Worm (Caenorhabditis elegans) whole organism, L3 larva: ENCODE measurements around the gene lag-2.
A peak's percentile ranks its signal among the peaks of the same experiment; 100 is the strongest.

Experiments used
- ZK546.5 ChIP-seq: sonication (generic microtip); optimal IDR thresholded peaks from 2 replicates; lab custom pipeline; 2017; ENCODE audit warnings: missing biosample characterization, missing genetic modification characterization
- aly-2 ChIP-seq: fragments of 150-350 bp; optimal IDR thresholded peaks from 2 replicates; lab custom pipeline; 2014; ENCODE audit warnings: missing biosample characterization, missing genetic modification characterization
- ama-1 ChIP-seq: fragments of 150-350 bp; optimal IDR thresholded peaks from 2 replicates; lab custom pipeline; 2018
- ceh-16 ChIP-seq: sonication (generic microtip); optimal IDR thresholded peaks from 2 replicates; lab custom pipeline; 2017; ENCODE audit warnings: missing biosample characterization, missing genetic modification characterization
- ceh-28 ChIP-seq: fragments of 150-350 bp; optimal IDR thresholded peaks from 2 replicates; lab custom pipeline; 2014; ENCODE audit warnings: missing biosample characterization, missing genetic modification reagents, missing genetic modification characterization
- ceh-82 ChIP-seq: fragments of 150-350 bp; optimal IDR thresholded peaks from 2 replicates; lab custom pipeline; 2014; ENCODE audit warnings: missing biosample characterization, missing genetic modification characterization
- ceh-9 ChIP-seq: sonication (generic microtip); optimal IDR thresholded peaks from 2 replicates; lab custom pipeline; 2018; ENCODE audit warnings: missing biosample characterization, missing genetic modification characterization
- daf-12 ChIP-seq: fragments of 150-350 bp; optimal IDR thresholded peaks from 2 replicates; lab custom pipeline; 2014; ENCODE audit warnings: missing biosample characterization, missing genetic modification reagents, missing genetic modification characterization
- egl-27 ChIP-seq: sonication (generic microtip); optimal IDR thresholded peaks from 4 replicates; lab custom pipeline; 2017; ENCODE audit warnings: missing biosample characterization, missing genetic modification reagents, missing genetic modification characterization
- egl-5 ChIP-seq: fragments of 150-350 bp; optimal IDR thresholded peaks from 2 replicates; lab custom pipeline; 2017; ENCODE audit warnings: missing biosample characterization, missing genetic modification reagents, missing genetic modification characterization, inconsistent platforms
- elt-1 ChIP-seq: fragments of 150-350 bp; optimal IDR thresholded peaks from 2 replicates; lab custom pipeline; 2014; ENCODE audit warnings: missing biosample characterization, missing genetic modification characterization
- elt-2 ChIP-seq: sonication (generic microtip); optimal IDR thresholded peaks from 2 replicates; lab custom pipeline; 2016; ENCODE audit warnings: missing genetic modification reagents, mild to moderate bottlenecking, missing genetic modification characterization, missing compliant biosample characterization
- elt-3 ChIP-seq, 3 experiments: fragments of 150-350 bp in 1 of 3; sonication (generic microtip) in 2 of 3; optimal IDR thresholded peaks; 2 replicates in 2 of 3; 4 replicates in 1 of 3; lab custom pipeline; 2014 to 2017; ENCODE audit warnings: missing biosample characterization in 3 of 3, missing genetic modification characterization in 3 of 3
- eor-1 ChIP-seq, 2 experiments: fragments of 150-350 bp; optimal IDR thresholded peaks; 2 replicates each; lab custom pipeline; 2014 to 2018; ENCODE audit warnings: missing biosample characterization in 2 of 2, missing genetic modification characterization in 2 of 2
- fkh-10 ChIP-seq: sonication (generic microtip); optimal IDR thresholded peaks from 2 replicates; lab custom pipeline; 2017; ENCODE audit warnings: missing biosample characterization, missing genetic modification reagents, missing genetic modification characterization
- fkh-2 ChIP-seq: fragments of 150-350 bp; optimal IDR thresholded peaks from 2 replicates; lab custom pipeline; 2014; ENCODE audit warnings: missing biosample characterization, missing genetic modification reagents, missing genetic modification characterization
- fos-1 ChIP-seq: fragments of 150-350 bp; optimal IDR thresholded peaks from 2 replicates; lab custom pipeline; 2014; ENCODE audit warnings: missing biosample characterization, missing genetic modification characterization
- hmg-11 ChIP-seq: sonication (generic microtip); optimal IDR thresholded peaks from 2 replicates; lab custom pipeline; 2016; ENCODE audit warnings: missing genetic modification characterization, missing compliant biosample characterization
- jun-1 ChIP-seq: fragments of 150-350 bp; optimal IDR thresholded peaks from 2 replicates; lab custom pipeline; 2014; ENCODE audit warnings: missing biosample characterization, missing genetic modification reagents, missing genetic modification characterization
- lin-15B ChIP-seq: fragments of 150-350 bp; optimal IDR thresholded peaks from 2 replicates; lab custom pipeline; 2014; ENCODE audit warnings: missing biosample characterization, missing genetic modification characterization
- lin-39 ChIP-seq: fragments of 150-350 bp; optimal IDR thresholded peaks from 2 replicates; lab custom pipeline; 2018; ENCODE audit warnings: missing biosample characterization, missing genetic modification reagents, missing genetic modification characterization
- lsy-12 ChIP-seq: sonication (generic microtip); optimal IDR thresholded peaks from 2 replicates; lab custom pipeline; 2016; ENCODE audit warnings: mild to moderate bottlenecking, missing genetic modification characterization, missing compliant biosample characterization
- mdl-1 ChIP-seq: fragments of 150-350 bp; optimal IDR thresholded peaks from 2 replicates; lab custom pipeline; 2014; ENCODE audit warnings: missing biosample characterization, missing genetic modification characterization
- mml-1 ChIP-seq: fragments of 150-350 bp; sonication (generic microtip); optimal IDR thresholded peaks from 3 replicates; lab custom pipeline; 2014; ENCODE audit warnings: missing biosample characterization, missing genetic modification characterization
- nfya-1 ChIP-seq: sonication (generic microtip); optimal IDR thresholded peaks from 2 replicates; lab custom pipeline; 2017; ENCODE audit warnings: missing genetic modification characterization, mild to moderate bottlenecking, missing compliant biosample characterization, antibody characterized with exemption, moderate library complexity; ENCODE audit not compliant: insufficient read depth
- nhr-11 ChIP-seq: fragments of 150-350 bp; optimal IDR thresholded peaks from 2 replicates; lab custom pipeline; 2014; ENCODE audit warnings: missing biosample characterization, missing genetic modification characterization
- nhr-12 ChIP-seq: fragments of 150-350 bp; optimal IDR thresholded peaks from 2 replicates; lab custom pipeline; 2014; ENCODE audit warnings: missing biosample characterization, missing genetic modification characterization
- nhr-23 ChIP-seq: fragments of 150-350 bp; optimal IDR thresholded peaks from 2 replicates; lab custom pipeline; 2014; ENCODE audit warnings: missing biosample characterization, missing genetic modification reagents, missing genetic modification characterization
- nhr-237 ChIP-seq: fragments of 150-350 bp; optimal IDR thresholded peaks from 2 replicates; lab custom pipeline; 2014; ENCODE audit warnings: missing biosample characterization, missing genetic modification characterization
- nhr-25 ChIP-seq: sonication (generic microtip); optimal IDR thresholded peaks from 2 replicates; lab custom pipeline; 2017; ENCODE audit warnings: missing biosample characterization, missing genetic modification characterization
- nhr-28 ChIP-seq: fragments of 150-350 bp; optimal IDR thresholded peaks from 2 replicates; lab custom pipeline; 2014; ENCODE audit warnings: missing biosample characterization, missing genetic modification characterization
- nhr-43 ChIP-seq: sonication (generic microtip); optimal IDR thresholded peaks from 2 replicates; lab custom pipeline; 2016; ENCODE audit warnings: mild to moderate bottlenecking, missing genetic modification characterization, missing compliant biosample characterization; ENCODE audit not compliant: poor library complexity, severe bottlenecking
- nhr-67 ChIP-seq: fragments of 150-350 bp; optimal IDR thresholded peaks from 2 replicates; lab custom pipeline; 2014; ENCODE audit warnings: missing biosample characterization, missing genetic modification characterization
- nhr-76 ChIP-seq: fragments of 150-350 bp; sonication (generic microtip); optimal IDR thresholded peaks from 5 replicates; lab custom pipeline; 2014; ENCODE audit warnings: missing biosample characterization, missing genetic modification characterization
- nhr-77 ChIP-seq: fragments of 150-350 bp; optimal IDR thresholded peaks from 2 replicates; lab custom pipeline; 2014; ENCODE audit warnings: missing biosample characterization, missing genetic modification characterization
- pha-4 ChIP-seq: fragments of 150-350 bp; optimal IDR thresholded peaks from 2 replicates; lab custom pipeline; 2014; ENCODE audit warnings: missing biosample characterization, missing genetic modification reagents, missing genetic modification characterization
- pqm-1 ChIP-seq: fragments of 150-350 bp; optimal IDR thresholded peaks from 2 replicates; lab custom pipeline; 2017; ENCODE audit warnings: missing biosample characterization, missing genetic modification characterization, inconsistent platforms
- sea-2 ChIP-seq: fragments of 150-350 bp; sonication (generic microtip); optimal IDR thresholded peaks from 4 replicates; lab custom pipeline; 2014; ENCODE audit warnings: missing biosample characterization, missing genetic modification reagents, missing genetic modification characterization
- skn-1 ChIP-seq: fragments of 150-350 bp; optimal IDR thresholded peaks from 2 replicates; lab custom pipeline; 2014; ENCODE audit warnings: missing biosample characterization, missing genetic modification characterization
- snpc-4 ChIP-seq: fragments of 150-350 bp; optimal IDR thresholded peaks from 2 replicates; lab custom pipeline; 2014; ENCODE audit warnings: missing biosample characterization, missing genetic modification characterization
- tbx-2 ChIP-seq: sonication (generic microtip); optimal IDR thresholded peaks from 2 replicates; lab custom pipeline; 2016; ENCODE audit warnings: mild to moderate bottlenecking, missing genetic modification characterization, missing compliant biosample characterization
- unc-39 ChIP-seq: sonication (generic microtip); optimal IDR thresholded peaks from 4 replicates; lab custom pipeline; 2017; ENCODE audit warnings: missing biosample characterization, missing genetic modification characterization
- unc-62 ChIP-seq: fragments of 150-350 bp; sonication (generic microtip); optimal IDR thresholded peaks from 4 replicates; lab custom pipeline; 2014; ENCODE audit warnings: missing biosample characterization, missing genetic modification reagents, missing genetic modification characterization
- zag-1 ChIP-seq: fragments of 150-350 bp; optimal IDR thresholded peaks from 2 replicates; lab custom pipeline; 2014; ENCODE audit warnings: missing biosample characterization, missing genetic modification characterization
- ztf-11 ChIP-seq: fragments of 150-350 bp; optimal IDR thresholded peaks from 2 replicates; lab custom pipeline; 2014; ENCODE audit warnings: missing biosample characterization, missing genetic modification characterization
- ztf-4 ChIP-seq: fragments of 150-350 bp; optimal IDR thresholded peaks from 2 replicates; lab custom pipeline; 2014; ENCODE audit warnings: missing biosample characterization, missing genetic modification characterization

lag-2 gene

DNA sequence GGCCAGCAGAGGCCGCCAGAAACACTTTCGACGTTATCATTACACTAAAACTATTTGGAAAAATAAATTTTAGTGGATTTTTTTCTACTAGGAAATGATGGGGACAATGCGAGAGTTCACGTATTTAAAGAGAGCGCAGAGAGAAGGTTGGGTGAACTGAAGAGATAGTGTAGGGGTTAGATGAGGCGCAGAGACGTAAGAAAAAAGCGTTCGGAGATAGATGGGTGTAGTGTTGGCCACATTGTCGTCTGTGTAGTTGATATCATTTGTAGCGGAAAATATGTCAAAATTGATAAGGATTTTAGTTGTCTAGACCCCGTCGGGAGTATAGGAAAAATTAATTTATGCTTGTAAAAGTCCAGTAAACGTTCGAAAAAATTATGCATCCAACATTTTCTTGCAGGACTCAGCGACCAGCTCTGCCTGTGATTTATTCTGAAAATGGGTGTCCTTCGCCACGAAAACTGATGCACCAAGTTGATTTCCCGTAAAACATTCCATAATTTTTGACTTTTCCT, 5.0 kb downstream of the lag-2 start, which contains the start of the genes Y73C8B.3 and Y73C8B.9:
TSS of gene Y73C8B.3 (minus strand) at position 147 of the 518 bp plus-strand sequence.
TSS of gene Y73C8B.9 (plus strand) at position 468 of the 518 bp plus-strand sequence.
- TF ChIP-seq ama-1: no peak
- no peak for TF ChIP-seq unc-62
- TF ChIP-seq egl-27: no peak
- TF ChIP-seq pqm-1 (tag; lab: Kevin White, UChicago): peak; percentile 93
- peak; percentile 12 for TF ChIP-seq ceh-28 (tag; lab: Kevin White, UChicago)
- no peak for TF ChIP-seq eor-1 (tag; optimal IDR thresholded peaks at IDR 0.05; lab: Kevin White, UChicago)
- no peak for TF ChIP-seq nhr-77 (tag; lab: Kevin White, UChicago)
- TF ChIP-seq mml-1 (tag; lab: Kevin White, UChicago): no peak
- no peak for TF ChIP-seq jun-1
- TF ChIP-seq nhr-28: no peak
- no peak for TF ChIP-seq nhr-237 (tag; lab: Kevin White, UChicago)
- TF ChIP-seq fkh-2 (tag; lab: Kevin White, UChicago): no peak
- TF ChIP-seq nhr-23 (tag; lab: Kevin White, UChicago): peak; percentile 58
- TF ChIP-seq ceh-9 (tag; lab: Kevin White, UChicago): no peak
- TF ChIP-seq lin-15B (tag; lab: Kevin White, UChicago): no peak
- no peak for TF ChIP-seq aly-2 (tag; lab: Kevin White, UChicago)
- peak; percentile 8 for TF ChIP-seq nfya-1 (tag; lab: Kevin White, UChicago)
- TF ChIP-seq egl-5: no peak
- TF ChIP-seq nhr-67: no peak
- TF ChIP-seq nhr-43: no peak
- no peak for TF ChIP-seq lsy-12 (tag; lab: Kevin White, UChicago)
- no peak for TF ChIP-seq nhr-11 (tag; lab: Kevin White, UChicago)
- no peak for TF ChIP-seq lin-39 (tag; lab: Kevin White, UChicago)
- TF ChIP-seq nhr-25 (tag; lab: Kevin White, UChicago): no peak
- no peak for TF ChIP-seq fos-1 (tag; lab: Kevin White, UChicago)
- no peak for TF ChIP-seq snpc-4 (tag; lab: Kevin White, UChicago)
- peak; percentile 88 for TF ChIP-seq elt-2
- no peak for TF ChIP-seq elt-1
- no peak for TF ChIP-seq nhr-76 (tag; lab: Kevin White, UChicago)
- TF ChIP-seq hmg-11 (tag; lab: Kevin White, UChicago): peak; percentile 28
- TF ChIP-seq ceh-16 (tag; lab: Kevin White, UChicago): no peak
- no peak for TF ChIP-seq fkh-10 (GFP tag; lab: Kevin White, UChicago)
- TF ChIP-seq sea-2: no peak
- no peak for TF ChIP-seq daf-12 (tag; lab: Kevin White, UChicago)
- no peak for TF ChIP-seq unc-39 (tag; lab: Kevin White, UChicago)
- TF ChIP-seq tbx-2: no peak
- TF ChIP-seq ztf-4 (tag; lab: Kevin White, UChicago): no peak
- no peak for TF ChIP-seq skn-1

DNA sequence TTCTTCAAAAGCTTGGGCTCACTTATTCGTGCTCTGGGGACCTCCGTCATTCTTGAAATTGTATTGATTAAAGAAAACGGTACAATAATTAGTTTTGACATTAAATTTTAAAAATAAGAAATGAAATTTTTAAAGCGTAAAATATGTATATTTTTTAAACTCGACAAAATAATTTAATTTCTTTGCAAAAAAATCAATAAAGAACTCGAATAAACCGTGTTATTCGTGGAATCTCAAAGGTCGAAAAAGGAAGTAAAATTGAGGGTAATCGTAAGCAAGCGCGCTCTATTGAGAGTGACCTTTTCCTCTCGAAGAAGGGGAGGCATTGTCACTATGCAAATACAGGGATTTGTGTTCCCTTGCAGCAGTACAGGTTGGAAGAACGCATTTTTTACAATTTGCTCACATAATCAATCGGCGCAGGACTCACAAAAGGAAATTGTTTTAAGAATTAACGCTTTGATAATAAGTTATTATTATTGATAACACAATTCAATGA, 6.9 kb downstream of the lag-2 start, which contains the start of gene Y73C8B.2:
TSS of gene Y73C8B.2 (minus strand) at position 51 of the 499 bp plus-strand sequence.
- TF ChIP-seq daf-12 (tag; lab: Kevin White, UChicago): no peak
- TF ChIP-seq ZK546.5 (tag; lab: Kevin White, UChicago): no peak
- no peak for TF ChIP-seq nhr-77 (tag; lab: Kevin White, UChicago)
- peak; percentile 19 for TF ChIP-seq hmg-11 (tag; lab: Kevin White, UChicago)
- TF ChIP-seq ztf-11: no peak
- no peak for TF ChIP-seq ceh-16 (tag; lab: Kevin White, UChicago)
- peak; percentile 54 for TF ChIP-seq lin-15B (tag; lab: Kevin White, UChicago)
- TF ChIP-seq elt-1: no peak
- TF ChIP-seq nhr-11 (tag; lab: Kevin White, UChicago): no peak
- TF ChIP-seq snpc-4 (tag; lab: Kevin White, UChicago): no peak
- no peak for TF ChIP-seq ceh-28 (tag; lab: Kevin White, UChicago)
- no peak for TF ChIP-seq ztf-4 (tag; lab: Kevin White, UChicago)
- TF ChIP-seq nfya-1 (tag; lab: Kevin White, UChicago): peak; percentile 48
- peak; percentile 33 for TF ChIP-seq elt-2
- no peak for TF ChIP-seq mml-1 (tag; lab: Kevin White, UChicago)
- TF ChIP-seq skn-1: no peak
- TF ChIP-seq fos-1 (tag; lab: Kevin White, UChicago): no peak
- peak; percentile 50 for TF ChIP-seq nhr-25 (tag; lab: Kevin White, UChicago)
- TF ChIP-seq fkh-10 (GFP tag; lab: Kevin White, UChicago): no peak
- TF ChIP-seq fkh-2 (tag; lab: Kevin White, UChicago): no peak
- TF ChIP-seq nhr-23 (tag; lab: Kevin White, UChicago): peak; percentile 59
- no peak for TF ChIP-seq egl-5
- TF ChIP-seq elt-3 (tag; optimal IDR thresholded peaks at IDR 0.05; lab: Kevin White, UChicago): no peak
- TF ChIP-seq jun-1: no peak
- TF ChIP-seq tbx-2: no peak
- no peak for TF ChIP-seq nhr-28
- no peak for TF ChIP-seq lin-39 (tag; lab: Kevin White, UChicago)
- no peak for TF ChIP-seq ceh-9 (tag; lab: Kevin White, UChicago)
- no peak for TF ChIP-seq unc-62
- TF ChIP-seq mdl-1 (tag; lab: Kevin White, UChicago): no peak
- TF ChIP-seq ceh-82 (tag; lab: Kevin White, UChicago): no peak
- no peak for TF ChIP-seq lsy-12 (tag; lab: Kevin White, UChicago)
- no peak for TF ChIP-seq nhr-43
- no peak for TF ChIP-seq nhr-12 (tag; lab: Kevin White, UChicago)
- no peak for TF ChIP-seq zag-1 (tag; lab: Kevin White, UChicago)
- peak; percentile 78 for TF ChIP-seq pha-4 (tag; lab: Kevin White, UChicago)
- TF ChIP-seq egl-27: no peak
- no peak for TF ChIP-seq aly-2 (tag; lab: Kevin White, UChicago)
- TF ChIP-seq nhr-67: no peak
- TF ChIP-seq ama-1: no peak
- TF ChIP-seq nhr-237 (tag; lab: Kevin White, UChicago): no peak
- TF ChIP-seq sea-2: no peak
- no peak for TF ChIP-seq unc-39 (tag; lab: Kevin White, UChicago)
- no peak for TF ChIP-seq eor-1 (tag; optimal IDR thresholded peaks at IDR 0.05; lab: Kevin White, UChicago)
